Fruit fly (Drosophila melanogaster) whole organism, embryonic: Measurements from ENCODE around the gene M6.

Experiments used
- Bgb ChIP-seq: fragments of 200-800 bp; sonication (Bioruptor generic); IDR thresholded peaks from 2 replicates; pipeline ENCODE4 v1.3.6; 2022; ENCODE audit warnings: missing biosample characterization, missing genetic modification characterization; ENCODE audit not compliant: partially characterized antibody
- CG10209 ChIP-seq: fragments of 200-800 bp; sonication (Bioruptor generic); optimal IDR thresholded peaks from 3 replicates; lab custom pipeline; 2017; ENCODE audit warnings: missing biosample characterization, mild to moderate bottlenecking, missing genetic modification characterization, missing genetic modification reagents
- CG10366 ChIP-seq: fragments of 200-800 bp; sonication (Bioruptor generic); IDR thresholded peaks from 2 replicates; pipeline ENCODE4 v1.3.6; 2022; ENCODE audit warnings: missing biosample characterization, missing genetic modification characterization
- CG10431 ChIP-seq: fragments of 200-800 bp; sonication (Bioruptor generic); optimal IDR thresholded peaks from 3 replicates; lab custom pipeline; 2018; ENCODE audit warnings: missing biosample characterization, mild to moderate bottlenecking, missing genetic modification characterization
- CG10543 ChIP-seq: fragments of 200-800 bp; sonication (Bioruptor generic); optimal IDR thresholded peaks from 3 replicates; lab custom pipeline; 2017; ENCODE audit warnings: missing biosample characterization, mild to moderate bottlenecking, missing genetic modification characterization, moderate library complexity
- CG10565 ChIP-seq: fragments of 200-800 bp; sonication (Bioruptor generic); optimal IDR thresholded peaks from 3 replicates; lab custom pipeline; 2016; ENCODE audit warnings: missing biosample characterization, mild to moderate bottlenecking, missing genetic modification characterization
- CG12769 ChIP-seq: fragments of 200-800 bp; sonication (Bioruptor generic); optimal IDR thresholded peaks from 2 replicates; lab custom pipeline; 2019; ENCODE audit warnings: missing biosample characterization, mild to moderate bottlenecking, missing genetic modification characterization, moderate library complexity
- CG12942 ChIP-seq: fragments of 200-800 bp; sonication (Bioruptor generic); optimal IDR thresholded peaks from 3 replicates; lab custom pipeline; 2016; ENCODE audit warnings: missing biosample characterization, missing genetic modification characterization
- CG13123 ChIP-seq: fragments of 200-800 bp; sonication (Bioruptor generic); optimal IDR thresholded peaks from 2 replicates; lab custom pipeline; 2016; ENCODE audit warnings: missing biosample characterization, missing genetic modification characterization
- CG16813 ChIP-seq: fragments of 200-800 bp; sonication (Bioruptor generic); IDR thresholded peaks from 3 replicates; pipeline ENCODE4 v1.3.6; 2022; ENCODE audit warnings: missing biosample characterization, missing genetic modification characterization; ENCODE audit not compliant: partially characterized antibody
- CG16863 ChIP-seq: fragments of 200-800 bp; sonication (Bioruptor generic); optimal IDR thresholded peaks from 3 replicates; lab custom pipeline; 2016; ENCODE audit warnings: missing biosample characterization, missing genetic modification characterization
- CG17359 ChIP-seq: fragments of 200-800 bp; sonication (Bioruptor generic); optimal IDR thresholded peaks from 3 replicates; lab custom pipeline; 2018; ENCODE audit warnings: missing biosample characterization, mild to moderate bottlenecking, missing genetic modification characterization, moderate library complexity
- CG17361 ChIP-seq: fragments of 200-800 bp; sonication (Bioruptor generic); IDR thresholded peaks from 3 replicates; pipeline ENCODE4 v1.3.6; 2022; ENCODE audit warnings: missing biosample characterization, missing genetic modification characterization
- CG18262 ChIP-seq: fragments of 200-800 bp; optimal IDR thresholded peaks from 3 replicates; lab custom pipeline; 2019; ENCODE audit warnings: missing biosample characterization, mild to moderate bottlenecking, missing genetic modification characterization, moderate library complexity
- CG2889 ChIP-seq: fragments of 200-800 bp; sonication (Bioruptor generic); IDR thresholded peaks from 3 replicates; pipeline ENCODE4 v1.3.6; 2022; ENCODE audit warnings: missing biosample characterization, missing genetic modification characterization
- CG3065 ChIP-seq: fragments of 200-800 bp; sonication (Bioruptor generic); optimal IDR thresholded peaks from 2 replicates; lab custom pipeline; 2016; ENCODE audit warnings: missing biosample characterization, missing genetic modification characterization
- CG3407 ChIP-seq: fragments of 200-800 bp; sonication (Bioruptor generic); optimal IDR thresholded peaks from 2 replicates; lab custom pipeline; 2018; ENCODE audit warnings: missing biosample characterization, mild to moderate bottlenecking, missing genetic modification characterization
- CG34422 ChIP-seq: fragments of 200-800 bp; sonication (Bioruptor generic); IDR thresholded peaks from 3 replicates; pipeline ENCODE4 v1.3.6; 2022; ENCODE audit warnings: missing biosample characterization, missing genetic modification characterization
- CG4360 ChIP-seq: fragments of 200-800 bp; sonication (Bioruptor generic); IDR thresholded peaks from 2 replicates; pipeline ENCODE4 v1.3.6; 2022; ENCODE audit warnings: missing biosample characterization, missing genetic modification characterization
- CG4820 ChIP-seq: fragments of 200-800 bp; sonication (Bioruptor generic); optimal IDR thresholded peaks from 3 replicates; lab custom pipeline; 2016; ENCODE audit warnings: missing biosample characterization, missing genetic modification characterization
- CG7372 ChIP-seq: fragments of 200-800 bp; sonication (Bioruptor generic); IDR thresholded peaks from 2 replicates; pipeline ENCODE4 v1.3.6; 2022; ENCODE audit warnings: missing biosample characterization, missing genetic modification characterization
- CG8359 ChIP-seq: fragments of 200-800 bp; sonication (Bioruptor generic); optimal IDR thresholded peaks from 2 replicates; lab custom pipeline; 2017; ENCODE audit warnings: missing biosample characterization, mild to moderate bottlenecking, missing genetic modification characterization, borderline replicate concordance
- CG8924 ChIP-seq: fragments of 200-800 bp; optimal IDR thresholded peaks from 3 replicates; lab custom pipeline; 2019; ENCODE audit warnings: missing biosample characterization, mild to moderate bottlenecking, missing genetic modification characterization, moderate library complexity
- CrebB ChIP-seq: fragments of 200-800 bp; sonication (Bioruptor generic); optimal IDR thresholded peaks from 3 replicates; lab custom pipeline; 2018; ENCODE audit warnings: missing biosample characterization, mild to moderate bottlenecking, missing genetic modification characterization
- Dek ChIP-seq: fragments of 200-800 bp; sonication (Bioruptor generic); optimal IDR thresholded peaks from 3 replicates; lab custom pipeline; 2019; ENCODE audit warnings: missing biosample characterization, mild to moderate bottlenecking, missing genetic modification characterization, moderate library complexity
- Dref ChIP-seq: fragments of 200-800 bp; sonication (Bioruptor generic); IDR thresholded peaks from 2 replicates; pipeline ENCODE4 v1.3.6; 2022; ENCODE audit warnings: missing biosample characterization, missing genetic modification characterization
- ERR ChIP-seq: fragments of 200-800 bp; sonication (Bioruptor generic); optimal IDR thresholded peaks from 2 replicates; lab custom pipeline; 2016; ENCODE audit warnings: missing biosample characterization, missing genetic modification characterization
- Ets65A ChIP-seq: fragments of 200-800 bp; sonication (Bioruptor generic); peaks from one replicate; lab custom pipeline; 2016; ENCODE audit warnings: missing biosample characterization, missing genetic modification characterization
- Kr ChIP-seq: fragments of 200-800 bp; sonication (Bioruptor generic); optimal IDR thresholded peaks from 2 replicates; lab custom pipeline; 2017; ENCODE audit warnings: missing biosample characterization, mild to moderate bottlenecking, missing genetic modification characterization
- Med ChIP-seq: fragments of 200-800 bp; sonication (Bioruptor generic); peaks from one replicate; lab custom pipeline; 2016; ENCODE audit warnings: missing biosample characterization, missing genetic modification characterization, mild to moderate bottlenecking, inconsistent platforms, moderate library complexity
- NfI ChIP-seq: fragments of 200-800 bp; sonication (Bioruptor generic); optimal IDR thresholded peaks from 3 replicates; lab custom pipeline; 2018; ENCODE audit warnings: missing biosample characterization, mild to moderate bottlenecking, missing genetic modification characterization, moderate library complexity
- Rx ChIP-seq: fragments of 200-800 bp; sonication (Bioruptor generic); IDR thresholded peaks from 2 replicates; pipeline ENCODE4 v1.3.6; 2022; ENCODE audit warnings: missing biosample characterization, missing genetic modification characterization
- Side ChIP-seq: fragments of 200-800 bp; sonication (Bioruptor generic); optimal IDR thresholded peaks from 2 replicates; lab custom pipeline; 2016; ENCODE audit warnings: missing biosample characterization, missing genetic modification characterization
- Vsx1 ChIP-seq: fragments of 200-800 bp; sonication (Bioruptor generic); optimal IDR thresholded peaks from 2 replicates; lab custom pipeline; 2017; ENCODE audit warnings: missing biosample characterization, mild to moderate bottlenecking, missing genetic modification characterization, missing genetic modification reagents
- amos ChIP-seq: fragments of 200-800 bp; sonication (Bioruptor generic); IDR thresholded peaks from 2 replicates; pipeline ENCODE4 v1.3.6; 2022; ENCODE audit warnings: missing biosample characterization, missing genetic modification characterization; ENCODE audit not compliant: partially characterized antibody
- bsh ChIP-seq, 2 experiments: fragments of 200-800 bp; sonication (Bioruptor generic); optimal IDR thresholded peaks; 2 replicates each; lab custom pipeline; 2017 to 2018; ENCODE audit warnings: mild to moderate bottlenecking in 2 of 2, missing biosample characterization in 2 of 2, missing genetic modification characterization in 2 of 2, moderate library complexity in 1 of 2
- chm ChIP-seq: fragments of 200-800 bp; sonication (Bioruptor generic); IDR thresholded peaks from 2 replicates; pipeline ENCODE4 v1.3.6; 2022; ENCODE audit warnings: missing biosample characterization, missing genetic modification characterization
- dati ChIP-seq: fragments of 200-800 bp; sonication (Bioruptor generic); IDR thresholded peaks from 2 replicates; pipeline ENCODE4 v1.3.6; 2022; ENCODE audit warnings: missing biosample characterization, missing genetic modification characterization
- eyg ChIP-seq: fragments of 200-800 bp; sonication (Bioruptor generic); optimal IDR thresholded peaks from 3 replicates; lab custom pipeline; 2016; ENCODE audit warnings: missing biosample characterization, missing genetic modification characterization
- gem ChIP-seq: fragments of 200-800 bp; sonication (Bioruptor generic); optimal IDR thresholded peaks from 2 replicates; lab custom pipeline; 2019; ENCODE audit warnings: missing biosample characterization, mild to moderate bottlenecking, missing genetic modification characterization, moderate library complexity
- gsb ChIP-seq: fragments of 200-800 bp; sonication (Bioruptor generic); IDR thresholded peaks from 2 replicates; pipeline ENCODE4 v1.3.6; 2022; ENCODE audit warnings: missing biosample characterization, missing genetic modification characterization
- kah ChIP-seq: fragments of 200-800 bp; sonication (Bioruptor generic); optimal IDR thresholded peaks from 2 replicates; lab custom pipeline; 2018; ENCODE audit warnings: missing biosample characterization, mild to moderate bottlenecking, missing genetic modification characterization
- knrl ChIP-seq: fragments of 200-800 bp; sonication (Bioruptor generic); IDR thresholded peaks from 3 replicates; pipeline ENCODE4 v1.3.6; 2022; ENCODE audit warnings: missing biosample characterization, missing genetic modification characterization; ENCODE audit not compliant: partially characterized antibody
- p53 ChIP-seq: fragments of 200-800 bp; sonication (Bioruptor generic); optimal IDR thresholded peaks from 2 replicates; lab custom pipeline; 2016; ENCODE audit warnings: missing biosample characterization, missing genetic modification characterization
- rib ChIP-seq: fragments of 200-800 bp; sonication (Bioruptor generic); IDR thresholded peaks from 2 replicates; pipeline ENCODE4 v1.3.6; 2022; ENCODE audit warnings: missing biosample characterization, missing genetic modification characterization
- sc ChIP-seq, 3 experiments: fragments of >200 bp in 2 of 3; fragments of 200-800 bp in 1 of 3; sonication (Bioruptor generic) in 1 of 3; optimal IDR thresholded peaks; 2 replicates in 2 of 3; 3 replicates in 1 of 3; lab custom pipeline; 2017; ENCODE audit warnings: mild to moderate bottlenecking in 1 of 3, missing biosample characterization in 1 of 3, missing genetic modification characterization in 1 of 3, missing genetic modification reagents in 1 of 3
- shn ChIP-seq: fragments of 200-800 bp; sonication (Bioruptor generic); optimal IDR thresholded peaks from 3 replicates; lab custom pipeline; 2016; ENCODE audit warnings: missing biosample characterization, missing genetic modification characterization
- sim ChIP-seq: fragments of 200-800 bp; sonication (Bioruptor generic); IDR thresholded peaks from 2 replicates; pipeline ENCODE4 v1.3.6; 2022; ENCODE audit warnings: missing biosample characterization, missing genetic modification characterization
- so ChIP-seq: fragments of 200-800 bp; sonication (Bioruptor generic); IDR thresholded peaks from 3 replicates; pipeline ENCODE4 v1.3.6; 2022; ENCODE audit warnings: missing biosample characterization, missing genetic modification characterization
- toy ChIP-seq: fragments of 200-800 bp; sonication (Bioruptor generic); IDR thresholded peaks from 2 replicates; pipeline ENCODE4 v1.3.6; 2022; ENCODE audit warnings: missing biosample characterization, missing genetic modification characterization

The M6 gene

DNA sequence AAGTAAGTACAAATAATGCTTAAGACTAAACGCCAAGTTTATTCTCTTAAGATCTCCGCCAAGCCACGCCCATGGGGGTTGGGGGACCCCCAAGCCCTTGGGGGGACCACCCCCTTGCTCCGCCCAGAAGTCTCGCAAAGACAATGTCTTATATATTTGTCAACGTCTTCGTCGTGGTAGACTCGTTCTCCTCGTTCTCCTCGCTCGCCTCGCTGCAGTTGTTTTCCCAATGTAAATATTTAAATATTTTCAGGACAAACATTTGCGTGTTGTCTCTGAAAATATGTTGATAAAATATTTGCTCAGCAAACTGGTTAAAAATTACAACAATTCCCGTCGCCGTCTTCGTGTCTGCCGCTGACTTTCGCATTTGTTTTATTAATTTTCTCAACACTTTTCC, 43.4 kb upstream of the M6 start (continued):
- TF ChIP-seq eyg (GFP tag; lab: Kevin White, UChicago): no peak
- TF ChIP-seq sc (optimal IDR thresholded peaks at IDR 0.05; lab: Kevin White, UChicago): no peak
- peak; percentile 89 for TF ChIP-seq sc (GFP tag; optimal IDR thresholded peaks at IDR 0.05; lab: Kevin White, UChicago)
- TF ChIP-seq CG34422 (GFP tag; lab: Robert Waterston, UW): no peak
- TF ChIP-seq Dref (GFP tag; lab: Robert Waterston, UW): 0 out of 2 replicates have a peak, but pooled peaks have one; percentile 7
- TF ChIP-seq CG2889 (GFP tag; lab: Robert Waterston, UW): no peak
- TF ChIP-seq Ets65A: no peak
- no peak for TF ChIP-seq amos (GFP tag; lab: Robert Waterston, UW)
- TF ChIP-seq shn (GFP tag; lab: Kevin White, UChicago): peak; percentile 27
- TF ChIP-seq CG8359 (GFP tag; lab: Kevin White, UChicago): peak; percentile 89
- TF ChIP-seq bsh (GFP tag; optimal IDR thresholded peaks at IDR 0.05; lab: Kevin White, UChicago): peak in 1 of 2 experiments; percentile 87
- TF ChIP-seq dati (GFP tag; lab: Robert Waterston, UW): 0 out of 2 replicates have a peak, but pooled peaks have one; percentile 42
- TF ChIP-seq CG10565 (GFP tag; lab: Kevin White, UChicago): no peak
- peak; percentile 16 for TF ChIP-seq Side (GFP tag; lab: Kevin White, UChicago)
- TF ChIP-seq CG12942 (GFP tag; lab: Kevin White, UChicago): peak; percentile 25
- TF ChIP-seq CG10431 (GFP tag; lab: Kevin White, UChicago): peak; percentile 43
- peak; percentile 59 for TF ChIP-seq CG4820 (GFP tag; lab: Kevin White, UChicago)
- no peak for TF ChIP-seq ERR
- no peak for TF ChIP-seq CG12769 (tag; lab: Kevin White, UChicago)
- TF ChIP-seq CG8924 (tag; lab: Kevin White, UChicago): peak; percentile 90
- no peak for TF ChIP-seq toy (GFP tag; lab: Robert Waterston, UW)
- TF ChIP-seq CG3065: no peak
- TF ChIP-seq Dek (tag; lab: Kevin White, UChicago): no peak
- peak; percentile 51 for TF ChIP-seq CrebB
- TF ChIP-seq CG10543 (GFP tag; lab: Kevin White, UChicago): no peak
- peak; percentile 99 for TF ChIP-seq Kr
- TF ChIP-seq CG16813 (GFP tag; lab: Robert Waterston, UW): no peak
- TF ChIP-seq NfI (GFP tag; lab: Kevin White, UChicago): peak; percentile 3
- peak; percentile 21 for TF ChIP-seq kah (GFP tag; lab: Kevin White, UChicago)
- TF ChIP-seq gem (tag; lab: Kevin White, UChicago): peak; percentile 88
- peak; percentile 87 for TF ChIP-seq CG17361
- peak; percentile 61 for TF ChIP-seq CG16863
- no peak for TF ChIP-seq so (GFP tag; lab: Robert Waterston, UW)
- TF ChIP-seq chm (GFP tag; lab: Robert Waterston, UW): peak; percentile 63; the same call in 1 of the 2 replicates
- no peak for TF ChIP-seq rib (GFP tag; lab: Robert Waterston, UW)
- no peak for TF ChIP-seq knrl (GFP tag; lab: Robert Waterston, UW)
- TF ChIP-seq CG18262: peak; percentile 88
- peak; percentile 32; the same call in 1 of the 2 replicates for TF ChIP-seq CG7372 (GFP tag; lab: Robert Waterston, UW)
- peak; percentile 85 for TF ChIP-seq CG10209 (GFP tag; lab: Kevin White, UChicago)
- TF ChIP-seq sim (GFP tag; lab: Robert Waterston, UW): peak; percentile 85
- TF ChIP-seq CG10366 (GFP tag; lab: Robert Waterston, UW): no peak
- TF ChIP-seq CG13123 (GFP tag; lab: Kevin White, UChicago): no peak
- peak; percentile 90 for TF ChIP-seq CG3407 (GFP tag; lab: Kevin White, UChicago)
- TF ChIP-seq CG4360 (GFP tag; lab: Robert Waterston, UW): peak; percentile 71
- peak; percentile 47; the same call in 1 of the 2 replicates for TF ChIP-seq Rx (GFP tag; lab: Robert Waterston, UW)
- peak; percentile 77 for TF ChIP-seq CG17359
- no peak for TF ChIP-seq p53 (GFP tag; lab: Kevin White, UChicago)
- peak; percentile 85 for TF ChIP-seq Vsx1 (GFP tag; lab: Kevin White, UChicago)
- no peak for TF ChIP-seq gsb (GFP tag; lab: Robert Waterston, UW)
- no peak for TF ChIP-seq Bgb
- TF ChIP-seq Med: peak; percentile 93
